Fruit fly (Drosophila melanogaster) whole organism, embryonic: ENCODE results near the gene Girdin.

ENCODE experiments used
- Antp ChIP-seq: fragments of 200-800 bp; sonication (Bioruptor generic); optimal IDR thresholded peaks from 3 replicates; lab custom pipeline; 2016; ENCODE audit warnings: missing biosample characterization, missing genetic modification characterization
- CG10147 ChIP-seq: fragments of 200-800 bp; sonication (Bioruptor generic); optimal IDR thresholded peaks from 2 replicates; lab custom pipeline; 2019; ENCODE audit warnings: missing biosample characterization, mild to moderate bottlenecking, missing genetic modification characterization, moderate library complexity
- CG10462 ChIP-seq: fragments of 200-800 bp; sonication (Bioruptor generic); optimal IDR thresholded peaks from 2 replicates; lab custom pipeline; 2016; ENCODE audit warnings: missing biosample characterization, missing genetic modification characterization
- CG11085 ChIP-seq: fragments of 200-800 bp; sonication (Bioruptor generic); IDR thresholded peaks from 2 replicates; pipeline ENCODE4 v1.3.6; 2022; ENCODE audit warnings: missing biosample characterization, missing genetic modification characterization
- CG12391 ChIP-seq: fragments of 200-800 bp; sonication (Bioruptor generic); optimal IDR thresholded peaks from 3 replicates; lab custom pipeline; 2018; ENCODE audit warnings: missing biosample characterization, mild to moderate bottlenecking, missing genetic modification characterization, moderate library complexity
- CG12769 ChIP-seq: fragments of 200-800 bp; sonication (Bioruptor generic); optimal IDR thresholded peaks from 2 replicates; lab custom pipeline; 2019; ENCODE audit warnings: missing biosample characterization, mild to moderate bottlenecking, missing genetic modification characterization, moderate library complexity
- CG13424 ChIP-seq: fragments of 200-800 bp; sonication (Bioruptor generic); optimal IDR thresholded peaks from 2 replicates; lab custom pipeline; 2019; ENCODE audit warnings: missing biosample characterization, mild to moderate bottlenecking, missing genetic modification characterization, moderate library complexity
- CG14667 ChIP-seq: fragments of 200-800 bp; sonication (Bioruptor generic); IDR thresholded peaks from 2 replicates; pipeline ENCODE4 v1.3.6; 2022; ENCODE audit warnings: missing biosample characterization, missing genetic modification characterization
- CG14965 ChIP-seq: fragments of 200-800 bp; sonication (Bioruptor generic); optimal IDR thresholded peaks from 2 replicates; lab custom pipeline; 2016; ENCODE audit warnings: missing biosample characterization, missing genetic modification characterization, borderline replicate concordance
- CG18011 ChIP-seq: fragments of 200-800 bp; sonication (Bioruptor generic); optimal IDR thresholded peaks from 2 replicates; lab custom pipeline; 2017; ENCODE audit warnings: missing biosample characterization, missing genetic modification characterization, mild to moderate bottlenecking, moderate library complexity, missing genotype
- CG1832 ChIP-seq: fragments of 200-800 bp; sonication (Bioruptor generic); optimal IDR thresholded peaks from 2 replicates; lab custom pipeline; 2017; ENCODE audit warnings: missing biosample characterization, mild to moderate bottlenecking, missing genetic modification characterization, inconsistent platforms
- CG2129 ChIP-seq: fragments of 200-800 bp; sonication (Bioruptor generic); IDR thresholded peaks from 2 replicates; pipeline ENCODE4 v1.3.6; 2022; ENCODE audit warnings: missing biosample characterization, missing genetic modification characterization; ENCODE audit not compliant: partially characterized antibody
- CG2712 ChIP-seq: fragments of 200-800 bp; optimal IDR thresholded peaks from 3 replicates; lab custom pipeline; 2019; ENCODE audit warnings: missing biosample characterization, mild to moderate bottlenecking, missing genetic modification characterization, moderate library complexity
- CG2889 ChIP-seq: fragments of 200-800 bp; sonication (Bioruptor generic); IDR thresholded peaks from 3 replicates; pipeline ENCODE4 v1.3.6; 2022; ENCODE audit warnings: missing biosample characterization, missing genetic modification characterization
- CG30020 ChIP-seq: fragments of 200-800 bp; optimal IDR thresholded peaks from 2 replicates; lab custom pipeline; 2019; ENCODE audit warnings: missing biosample characterization, mild to moderate bottlenecking, missing genetic modification characterization, moderate library complexity
- CG32767 ChIP-seq: fragments of 200-800 bp; sonication (Bioruptor generic); IDR thresholded peaks from 2 replicates; pipeline ENCODE4 v1.3.6; 2022; ENCODE audit warnings: missing biosample characterization, missing genetic modification characterization
- CG33557 ChIP-seq: fragments of 200-800 bp; sonication (Bioruptor generic); optimal IDR thresholded peaks from 2 replicates; lab custom pipeline; 2019; ENCODE audit warnings: missing biosample characterization, mild to moderate bottlenecking, missing genetic modification characterization, moderate library complexity
- CG3838 ChIP-seq: fragments of 200-800 bp; sonication (Bioruptor generic); optimal IDR thresholded peaks from 3 replicates; lab custom pipeline; 2016; ENCODE audit warnings: missing biosample characterization, missing genetic modification characterization
- CG3995 ChIP-seq: fragments of 200-800 bp; sonication (Bioruptor generic); optimal IDR thresholded peaks from 3 replicates; lab custom pipeline; 2016; ENCODE audit warnings: missing biosample characterization, missing genetic modification characterization
- CG4424 ChIP-seq: fragments of 200-800 bp; sonication (Bioruptor generic); optimal IDR thresholded peaks from 3 replicates; lab custom pipeline; 2016; ENCODE audit warnings: missing biosample characterization, missing genetic modification characterization
- CG7987 ChIP-seq: fragments of 200-800 bp; sonication (Bioruptor generic); optimal IDR thresholded peaks from 2 replicates; lab custom pipeline; 2018; ENCODE audit warnings: missing biosample characterization, mild to moderate bottlenecking, missing genetic modification characterization, moderate library complexity
- CG9609 ChIP-seq: fragments of 200-800 bp; sonication (Bioruptor generic); optimal IDR thresholded peaks from 3 replicates; lab custom pipeline; 2016; ENCODE audit warnings: missing biosample characterization, missing genetic modification characterization
- CG9932 ChIP-seq: fragments of 200-800 bp; sonication (Bioruptor generic); IDR thresholded peaks from 2 replicates; pipeline ENCODE4 v1.3.6; 2022; ENCODE audit warnings: missing biosample characterization, missing genetic modification characterization
- CHES-1-like ChIP-seq: fragments of 200-800 bp; sonication (Bioruptor generic); optimal IDR thresholded peaks from 2 replicates; lab custom pipeline; 2016; ENCODE audit warnings: missing biosample characterization, missing genetic modification characterization
- E2f2 ChIP-seq: fragments of 200-800 bp; sonication (Bioruptor generic); IDR thresholded peaks from 2 replicates; pipeline ENCODE4 v1.3.6; 2022; ENCODE audit warnings: missing biosample characterization, missing genetic modification characterization
- Fer1 ChIP-seq: fragments of 200-800 bp; sonication (Bioruptor generic); optimal IDR thresholded peaks from 2 replicates; lab custom pipeline; 2017; ENCODE audit warnings: missing biosample characterization, mild to moderate bottlenecking, missing genetic modification characterization
- Fer3 ChIP-seq: fragments of 200-800 bp; sonication (Bioruptor generic); optimal IDR thresholded peaks from 2 replicates; lab custom pipeline; 2018; ENCODE audit warnings: missing biosample characterization, mild to moderate bottlenecking, missing genetic modification characterization, moderate library complexity
- MTF-1 ChIP-seq: fragments of 200-800 bp; sonication (Bioruptor generic); optimal IDR thresholded peaks from 2 replicates; lab custom pipeline; 2018; ENCODE audit warnings: missing biosample characterization, mild to moderate bottlenecking, missing genetic modification characterization, borderline replicate concordance
- NC2α ChIP-seq: fragments of 200-800 bp; sonication (Bioruptor generic); optimal IDR thresholded peaks from 2 replicates; lab custom pipeline; 2016; ENCODE audit warnings: missing biosample characterization, missing genetic modification characterization
- NK7.1 ChIP-seq: fragments of 200-800 bp; sonication (Bioruptor generic); optimal IDR thresholded peaks from 3 replicates; lab custom pipeline; 2016; ENCODE audit warnings: missing biosample characterization, missing genetic modification characterization
- NfI ChIP-seq: fragments of 200-800 bp; sonication (Bioruptor generic); optimal IDR thresholded peaks from 3 replicates; lab custom pipeline; 2018; ENCODE audit warnings: missing biosample characterization, mild to moderate bottlenecking, missing genetic modification characterization, moderate library complexity
- PHDP ChIP-seq: fragments of 200-800 bp; sonication (Bioruptor generic); optimal IDR thresholded peaks from 3 replicates; lab custom pipeline; 2018; ENCODE audit warnings: missing biosample characterization, mild to moderate bottlenecking, missing genetic modification characterization, moderate library complexity
- Rfx ChIP-seq: fragments of 200-800 bp; sonication (Bioruptor generic); IDR thresholded peaks from 2 replicates; pipeline ENCODE4 v1.3.6; 2022; ENCODE audit warnings: missing biosample characterization, missing genetic modification characterization
- Rx ChIP-seq: fragments of 200-800 bp; sonication (Bioruptor generic); IDR thresholded peaks from 2 replicates; pipeline ENCODE4 v1.3.6; 2022; ENCODE audit warnings: missing biosample characterization, missing genetic modification characterization
- Sry-β ChIP-seq: fragments of 200-800 bp; sonication (Bioruptor generic); optimal IDR thresholded peaks from 2 replicates; lab custom pipeline; 2018; ENCODE audit warnings: missing biosample characterization, mild to moderate bottlenecking, missing genetic modification characterization, moderate library complexity
- Xrp1 ChIP-seq: fragments of 200-800 bp; sonication (Bioruptor generic); IDR thresholded peaks from 2 replicates; pipeline ENCODE4 v1.3.6; 2022; ENCODE audit warnings: missing biosample characterization, missing genetic modification characterization
- az2 ChIP-seq: fragments of 200-800 bp; sonication (Bioruptor generic); optimal IDR thresholded peaks from 3 replicates; lab custom pipeline; 2016; ENCODE audit warnings: missing biosample characterization, missing genetic modification characterization
- br ChIP-seq: fragments of >200 bp; optimal IDR thresholded peaks from 2 replicates; lab custom pipeline; 2017
- cas ChIP-seq: fragments of 200-800 bp; sonication (Bioruptor generic); IDR thresholded peaks from 2 replicates; pipeline ENCODE4 v1.3.6; 2022; ENCODE audit warnings: missing biosample characterization, missing genetic modification characterization
- caup ChIP-seq: fragments of 200-800 bp; sonication (Bioruptor generic); optimal IDR thresholded peaks from 3 replicates; lab custom pipeline; 2017; ENCODE audit warnings: missing biosample characterization, mild to moderate bottlenecking, missing genetic modification characterization, moderate library complexity; ENCODE audit not compliant: severe bottlenecking
- klu ChIP-seq: fragments of 200-800 bp; sonication (Bioruptor generic); IDR thresholded peaks from 2 replicates; pipeline ENCODE4 v1.3.6; 2022; ENCODE audit warnings: missing biosample characterization, missing genetic modification characterization
- lmd ChIP-seq: fragments of 200-800 bp; sonication (Bioruptor generic); IDR thresholded peaks from 2 replicates; pipeline ENCODE4 v1.3.6; 2022; ENCODE audit warnings: missing biosample characterization, missing genetic modification characterization
- mam ChIP-seq: fragments of 200-800 bp; sonication (Bioruptor generic); optimal IDR thresholded peaks from 3 replicates; lab custom pipeline; 2016; ENCODE audit warnings: missing biosample characterization, missing genetic modification characterization
- nerfin-1 ChIP-seq: fragments of 200-800 bp; sonication (Bioruptor generic); optimal IDR thresholded peaks from 3 replicates; lab custom pipeline; 2019; ENCODE audit warnings: missing biosample characterization, mild to moderate bottlenecking, missing genetic modification characterization, moderate library complexity
- otp ChIP-seq: fragments of 200-800 bp; sonication (Bioruptor generic); IDR thresholded peaks from 3 replicates; pipeline ENCODE4, ENCODE4 v1.3.6; 2022; ENCODE audit warnings: missing biosample characterization, missing genetic modification characterization
- ro ChIP-seq: fragments of 200-800 bp; sonication (Bioruptor generic); IDR thresholded peaks from 2 replicates; pipeline ENCODE4 v1.3.6; 2022; ENCODE audit warnings: missing biosample characterization, missing genetic modification characterization
- slbo ChIP-seq: fragments of 200-800 bp; sonication (Bioruptor generic); IDR thresholded peaks from 2 replicates; pipeline ENCODE4 v1.3.6; 2022; ENCODE audit warnings: missing biosample characterization, missing genetic modification characterization
- sr ChIP-seq: fragments of 200-800 bp; sonication (Bioruptor generic); IDR thresholded peaks from 3 replicates; pipeline ENCODE4 v1.3.6; 2022; ENCODE audit warnings: missing biosample characterization, missing genetic modification characterization
- sug ChIP-seq: fragments of 200-800 bp; optimal IDR thresholded peaks from 2 replicates; lab custom pipeline; 2019; ENCODE audit warnings: missing biosample characterization, mild to moderate bottlenecking, missing genetic modification characterization, moderate library complexity
- tio ChIP-seq: fragments of 200-800 bp; sonication (Bioruptor generic); optimal IDR thresholded peaks from 2 replicates; lab custom pipeline; 2017; ENCODE audit warnings: missing biosample characterization, missing genetic modification characterization, inconsistent platforms
- yki ChIP-seq: fragments of >200 bp; optimal IDR thresholded peaks from 3 replicates; lab custom pipeline; 2018
- zen ChIP-seq: fragments of 200-800 bp; sonication (Bioruptor generic); optimal IDR thresholded peaks from 3 replicates; lab custom pipeline; 2018; ENCODE audit warnings: missing biosample characterization, mild to moderate bottlenecking, missing genetic modification characterization, moderate library complexity

Gene Girdin

DNA sequence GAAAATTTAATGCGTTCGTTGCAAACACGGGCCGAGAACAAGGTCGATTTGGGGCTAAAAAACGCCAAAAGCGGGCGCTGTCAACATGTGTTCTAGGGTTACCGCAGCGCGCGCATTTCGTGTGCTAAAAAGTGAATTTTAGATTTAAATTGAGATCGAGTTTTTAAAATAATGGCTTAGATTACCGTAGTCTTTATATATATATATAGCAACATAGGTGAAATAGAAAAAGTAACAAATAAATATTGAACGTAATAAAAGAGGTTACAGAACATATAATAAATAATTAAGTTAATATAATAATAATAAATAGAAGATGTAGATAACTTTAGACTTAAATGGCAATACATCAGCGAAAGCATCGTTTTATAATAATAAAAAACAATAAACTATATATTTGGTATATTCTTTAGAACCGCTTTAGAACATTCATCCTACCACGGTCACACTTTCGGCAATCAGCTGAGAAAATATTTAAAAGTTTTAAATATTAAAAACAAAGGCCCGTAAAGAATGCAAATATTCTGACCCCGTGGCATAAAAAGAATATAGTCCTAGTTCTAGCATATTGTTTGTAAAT lies 35.3 kb upstream of the Girdin start, which contains the start of the genes CG11537 and Alg2 (continued):
- TF ChIP-seq caup (GFP tag; lab: Kevin White, UChicago) (peak; percentile 42), Rx (no peak), CG10147 (GFP tag; lab: Kevin White, UChicago) (no peak), tio (GFP tag; lab: Kevin White, UChicago) (no peak), cas (GFP tag; lab: Robert Waterston, UW) (no peak), CG14965 (GFP tag; lab: Kevin White, UChicago) (no peak), CG9609 (peak; percentile 6), CG30020 (tag; lab: Kevin White, UChicago) (peak; percentile 26), CG4424 (GFP tag; lab: Kevin White, UChicago) (peak; percentile 11), NC2α (no peak), CG10462 (GFP tag; lab: Kevin White, UChicago) (no peak), ro (GFP tag; lab: Robert Waterston, UW) (no peak), PHDP (no peak), CG14667 (no peak), CG9932 (peak; percentile 61), Antp (GFP tag; lab: Kevin White, UChicago) (no peak), lmd (GFP tag; lab: Robert Waterston, UW) (no peak), Rfx (peak; percentile 56), CG2889 (no peak), yki (lab: Kevin White, UChicago) (no peak), otp (no peak), az2 (GFP tag; lab: Kevin White, UChicago) (peak; percentile 13), br (no peak), CG18011 (GFP tag; lab: Kevin White, UChicago) (no peak), Fer3 (tag; lab: Kevin White, UChicago) (peak; percentile 34), Fer1 (no peak), CG7987 (no peak), CG12391 (peak; percentile 47), NfI (GFP tag; lab: Kevin White, UChicago) (peak; percentile 4), NK7.1 (GFP tag; lab: Kevin White, UChicago) (no peak), mam (GFP tag; lab: Kevin White, UChicago) (peak; percentile 15), E2f2 (GFP tag; lab: Robert Waterston, UW) (peak; percentile 36), CG12769 (tag; lab: Kevin White, UChicago) (no peak), Xrp1 (GFP tag; lab: Robert Waterston, UW) (peak; percentile 17; the same call in 1 of the 2 replicates), sr (GFP tag; lab: Robert Waterston, UW) (no peak), CG2129 (GFP tag; lab: Robert Waterston, UW) (no peak), CG33557 (GFP tag; lab: Kevin White, UChicago) (no peak), CG3838 (GFP tag; lab: Kevin White, UChicago) (no peak), MTF-1 (no peak), sug (tag; lab: Kevin White, UChicago) (peak; percentile 4), CHES-1-like (no peak), klu (GFP tag; lab: Robert Waterston, UW) (no peak), CG32767 (GFP tag; lab: Robert Waterston, UW) (no peak), slbo (GFP tag; lab: Robert Waterston, UW) (peak; percentile 75), CG1832 (GFP tag; lab: Kevin White, UChicago) (no peak), CG13424 (peak; percentile 24), Sry-β (GFP tag; lab: Kevin White, UChicago) (no peak), CG11085 (GFP tag; lab: Robert Waterston, UW) (no peak), zen (tag; lab: Kevin White, UChicago) (no peak), CG3995 (no peak), nerfin-1 (tag; lab: Kevin White, UChicago) (no peak), CG2712 (tag; lab: Kevin White, UChicago) (peak; percentile 45)
